Worm (Caenorhabditis elegans): Measurements from ENCODE around the gene F54D12.7.

Gene F54D12.7

DNA sequence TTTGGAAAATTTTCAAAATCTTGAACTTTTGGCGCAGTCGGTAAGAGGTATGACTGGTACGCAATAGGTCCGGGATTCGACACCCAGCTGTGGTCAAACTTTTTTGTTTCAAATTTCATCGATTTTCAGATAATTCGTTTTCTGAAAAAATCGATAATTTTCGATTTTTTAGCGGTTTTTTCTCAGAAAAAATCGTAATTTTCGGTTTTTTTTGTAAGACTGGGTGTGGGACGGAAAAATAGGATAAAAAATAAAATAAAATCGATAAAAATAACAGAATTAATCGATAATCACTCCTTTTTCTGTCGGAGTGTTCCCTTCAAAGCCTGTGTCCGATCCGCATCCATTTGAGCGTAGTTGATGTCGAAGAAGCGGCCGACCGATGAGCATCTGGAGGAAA lies 16.4 kb downstream of the F54D12.7 start:
- TF ChIP-seq ceh-28 (tag; optimal IDR thresholded peaks at IDR 0.05), result peak; percentile 66
- TF ChIP-seq ama-1 (optimal IDR thresholded peaks at IDR 0.05), result no peak

- TF ChIP-seq fkh-10 (GFP tag; optimal IDR thresholded peaks at IDR 0.05) (no peak), nhr-12 (tag; optimal IDR thresholded peaks at IDR 0.05) (no peak), ceh-82 (tag; optimal IDR thresholded peaks at IDR 0.05) (no peak), pqm-1 (tag; optimal IDR thresholded peaks at IDR 0.05) (no peak), mml-1 (tag; optimal IDR thresholded peaks at IDR 0.05) (no peak), skn-1 (tag; optimal IDR thresholded peaks at IDR 0.05) (no peak), hmg-11 (tag; optimal IDR thresholded peaks at IDR 0.05) (no peak), tbx-2 (tag; optimal IDR thresholded peaks at IDR 0.05) (no peak), fkh-2 (tag; optimal IDR thresholded peaks at IDR 0.05) (no peak), nhr-76 (tag; optimal IDR thresholded peaks at IDR 0.05) (no peak), unc-62 (GFP tag; optimal IDR thresholded peaks at IDR 0.05) (no peak), ceh-28 (tag; optimal IDR thresholded peaks at IDR 0.05) (no peak), unc-39 (tag; optimal IDR thresholded peaks at IDR 0.05) (no peak), elt-2 (tag; optimal IDR thresholded peaks at IDR 0.05) (no peak), nhr-23 (tag; optimal IDR thresholded peaks at IDR 0.05) (no peak), nhr-28 (tag; optimal IDR thresholded peaks at IDR 0.05) (no peak), ceh-16 (tag; optimal IDR thresholded peaks at IDR 0.05) (no peak), daf-12 (tag; optimal IDR thresholded peaks at IDR 0.05) (no peak), jun-1 (tag; optimal IDR thresholded peaks at IDR 0.05) (no peak)
These were observed 19.2 kb downstream of the F54D12.7 start for ce11 chrII:1365985-1366384.

DNA sequence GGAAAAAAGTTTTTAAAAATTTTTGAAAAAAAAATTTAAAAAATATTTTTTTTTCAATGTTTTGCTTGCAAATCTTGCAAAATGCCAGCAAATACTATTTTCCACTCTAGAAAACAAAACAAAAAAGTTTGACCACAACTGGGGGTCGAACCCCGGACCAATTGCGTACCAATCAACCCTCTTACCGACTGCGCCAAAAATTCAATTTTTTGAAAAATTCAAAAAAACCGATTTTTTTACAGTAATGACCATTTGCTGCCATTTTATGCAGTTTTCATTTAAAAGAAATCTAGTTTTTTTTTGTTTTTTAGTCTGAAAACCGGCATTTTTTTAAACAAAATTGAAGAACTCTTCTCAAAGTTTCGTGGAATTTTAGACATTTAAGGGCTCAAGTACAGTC lies 22.8 kb downstream of the F54D12.7 start:
- no peak for TF ChIP-seq mdl-1 (tag; optimal IDR thresholded peaks at IDR 0.05)
- no peak for TF ChIP-seq aly-2 (tag; optimal IDR thresholded peaks at IDR 0.05)
- no peak for TF ChIP-seq lin-15B (tag; optimal IDR thresholded peaks at IDR 0.05)
- no peak for TF ChIP-seq lin-39 (tag; optimal IDR thresholded peaks at IDR 0.05)
- no peak for TF ChIP-seq zag-1 (tag; optimal IDR thresholded peaks at IDR 0.05)
- no peak for TF ChIP-seq nhr-76 (tag; optimal IDR thresholded peaks at IDR 0.05)
- no peak for TF ChIP-seq elt-3 (tag; optimal IDR thresholded peaks at IDR 0.05)
- no peak for TF ChIP-seq egl-5 (tag; optimal IDR thresholded peaks at IDR 0.05)
- no peak for TF ChIP-seq nhr-28 (tag; optimal IDR thresholded peaks at IDR 0.05)

- TF ChIP-seq daf-12 (tag; optimal IDR thresholded peaks at IDR 0.05), result no peak
- TF ChIP-seq nhr-237 (tag; optimal IDR thresholded peaks at IDR 0.05), result no peak
- no peak for TF ChIP-seq nhr-23 (tag; optimal IDR thresholded peaks at IDR 0.05)
- TF ChIP-seq elt-1 (tag; optimal IDR thresholded peaks at IDR 0.05), result peak; percentile 54
- TF ChIP-seq lin-39 (tag; optimal IDR thresholded peaks at IDR 0.05), result peak; percentile 85
- peak; percentile 4 for TF ChIP-seq nfya-1 (tag; optimal IDR thresholded peaks at IDR 0.05; ENCODE audit: insufficient read depth)
These were observed 24.9 kb downstream of the F54D12.7 start for ce11 chrII:1360257-1360656.

DNA sequence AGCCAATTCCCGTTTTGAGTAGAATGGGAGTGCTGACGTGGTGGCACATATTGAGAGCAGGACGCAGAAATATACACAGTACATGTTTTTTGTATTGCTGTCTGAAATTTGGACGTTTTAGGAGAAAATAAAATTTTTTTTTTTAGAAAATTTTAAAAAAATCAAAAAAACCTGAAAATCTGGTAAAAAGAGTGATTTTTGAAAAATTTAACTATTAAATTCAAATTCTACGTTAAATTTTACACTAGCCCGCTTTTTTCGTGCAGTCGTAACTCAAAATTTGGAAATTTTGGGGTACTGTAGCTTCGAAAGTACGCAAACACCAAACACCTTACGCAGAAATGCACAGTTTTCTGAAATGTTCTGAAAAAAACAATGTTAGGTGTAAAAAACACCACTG lies 27.3 kb downstream of the F54D12.7 start, which contains the start of gene C13A10.2:
TSS of gene C13A10.2 (minus strand) at position 101 of the 400 bp plus-strand sequence.
- TF ChIP-seq jun-1 (tag; optimal IDR thresholded peaks at IDR 0.05) (no peak), nhr-28 (tag; optimal IDR thresholded peaks at IDR 0.05) (no peak), egl-27 (tag; optimal IDR thresholded peaks at IDR 0.05) (no peak), nhr-11 (tag; optimal IDR thresholded peaks at IDR 0.05) (no peak), pha-4 (tag; optimal IDR thresholded peaks at IDR 0.05) (no peak), nhr-76 (tag; optimal IDR thresholded peaks at IDR 0.05) (no peak), ceh-16 (tag; optimal IDR thresholded peaks at IDR 0.05) (no peak), nfya-1 (tag; optimal IDR thresholded peaks at IDR 0.05; ENCODE audit: insufficient read depth) (no peak), ZK546.5 (tag; optimal IDR thresholded peaks at IDR 0.05) (no peak), nhr-237 (tag; optimal IDR thresholded peaks at IDR 0.05) (no peak), mdl-1 (tag; optimal IDR thresholded peaks at IDR 0.05) (no peak), daf-12 (tag; optimal IDR thresholded peaks at IDR 0.05) (no peak), egl-5 (tag; optimal IDR thresholded peaks at IDR 0.05) (no peak), skn-1 (tag; optimal IDR thresholded peaks at IDR 0.05) (no peak), ama-1 (optimal IDR thresholded peaks at IDR 0.05) (no peak), lin-15B (tag; optimal IDR thresholded peaks at IDR 0.05) (no peak), ceh-28 (tag; optimal IDR thresholded peaks at IDR 0.05) (no peak), ceh-9 (tag; optimal IDR thresholded peaks at IDR 0.05) (no peak), unc-39 (tag; optimal IDR thresholded peaks at IDR 0.05) (no peak)

All from whole organism, L3 larva.